Fruit fly (Drosophila melanogaster): ENCODE measurements around the gene CG14621.

The CG14621 gene

dm6 chrX:22443954-22444910, at the start of gene CG14621:
Gene CG14621 (plus strand): TSS chrX:22444227.
- no peak for TF ChIP-seq CG17801 (GFP tag; optimal IDR thresholded peaks at IDR 0.05; ENCODE audit: partially characterized antibody)

dm6 chrX:22443046-22443445, 981 bp upstream of the CG14621 start:
- no peak for TF ChIP-seq CG17801 (GFP tag; optimal IDR thresholded peaks at IDR 0.05; ENCODE audit: partially characterized antibody)

- TF ChIP-seq CG17801 (GFP tag; optimal IDR thresholded peaks at IDR 0.05; ENCODE audit: partially characterized antibody) = no peak
Observed at dm6 chrX:22443518-22443917, 509 bp upstream of the CG14621 start.

- TF ChIP-seq CG17801 (GFP tag; optimal IDR thresholded peaks at IDR 0.05; ENCODE audit: partially characterized antibody) = no peak
Observed at dm6 chrX:22449191-22449787, 5.3 kb downstream of the CG14621 start, which contains the start of the genes CG14615 and tilB. Gene CG14615 (minus strand): TSS chrX:22449491. Gene tilB (plus strand): TSS chrX:22449737.

dm6 chrX:22455023-22455422, 11.0 kb downstream of the CG14621 start, which contains the start of gene wap:
Gene wap (minus strand): TSS chrX:22455422.
- TF ChIP-seq CG17801 (GFP tag; optimal IDR thresholded peaks at IDR 0.05; ENCODE audit: partially characterized antibody) = no peak

- no peak for TF ChIP-seq CG17801 (GFP tag; optimal IDR thresholded peaks at IDR 0.05; ENCODE audit: partially characterized antibody)
Observed at dm6 chrX:22455509-22456179, 11.6 kb downstream of the CG14621 start, which contains the start of gene Usp2. Gene Usp2 (plus strand): TSS chrX:22455803.

- no peak for TF ChIP-seq CG17801 (GFP tag; optimal IDR thresholded peaks at IDR 0.05; ENCODE audit: partially characterized antibody)
Observed at dm6 chrX:22456180-22456948, 12.3 kb downstream of the CG14621 start.

dm6 chrX:22461218-22461760, 17.3 kb downstream of the CG14621 start:
- TF ChIP-seq CG17801 (GFP tag; optimal IDR thresholded peaks at IDR 0.05; ENCODE audit: partially characterized antibody) = no peak

dm6 chrX:22471819-22472218, 27.8 kb downstream of the CG14621 start, which contains the start of gene CG14613:
Gene CG14613 (minus strand): TSS chrX:22472021.
- TF ChIP-seq CG17801 (GFP tag; optimal IDR thresholded peaks at IDR 0.05; ENCODE audit: partially characterized antibody) = no peak

dm6 chrX:22473520-22473919, 29.5 kb downstream of the CG14621 start, which contains the start of gene CG14618:
Gene CG14618 (plus strand): TSS chrX:22473698.
- no peak for TF ChIP-seq CG17801 (GFP tag; optimal IDR thresholded peaks at IDR 0.05; ENCODE audit: partially characterized antibody)

dm6 chrX:22474881-22475280, 30.9 kb downstream of the CG14621 start:
- TF ChIP-seq CG17801 (GFP tag; optimal IDR thresholded peaks at IDR 0.05; ENCODE audit: partially characterized antibody) = no peak

- TF ChIP-seq CG17801 (GFP tag; optimal IDR thresholded peaks at IDR 0.05; ENCODE audit: partially characterized antibody) = no peak
Observed at dm6 chrX:22477689-22478590, 33.9 kb downstream of the CG14621 start.

dm6 chrX:22479207-22479820, 35.3 kb downstream of the CG14621 start:
- TF ChIP-seq CG17801 (GFP tag; optimal IDR thresholded peaks at IDR 0.05; ENCODE audit: partially characterized antibody) = peak; percentile 34
